Worm (Caenorhabditis elegans) whole organism, midembryonic: ENCODE data around the gene C54D10.10.

Source experiments
- T22C8.4 ChIP-seq: fragments of 200-800 bp; sonication (Bioruptor generic); IDR thresholded peaks from 2 replicates; pipeline ENCODE4 v1.3.6; 2022; ENCODE audit warnings: missing genetic modification characterization, missing compliant biosample characterization
- cog-1 ChIP-seq: sonication (generic microtip); optimal IDR thresholded peaks from 2 replicates; lab custom pipeline; 2016; ENCODE audit warnings: missing genetic modification characterization, missing compliant biosample characterization
- flt-1 ChIP-seq: fragments of 200-800 bp; sonication (Bioruptor generic); IDR thresholded peaks from 2 replicates; pipeline ENCODE4 v1.3.6; 2022; ENCODE audit warnings: missing genetic modification characterization, missing compliant biosample characterization
- klf-2 ChIP-seq: fragments of 200-800 bp; sonication (Bioruptor generic); conservative IDR thresholded peaks from 2 replicates; pipeline ENCODE4 v1.3.6; 2022; ENCODE audit warnings: missing genetic modification reagents, missing genetic modification characterization, missing compliant biosample characterization
- med-1 ChIP-seq: sonication (generic microtip); optimal IDR thresholded peaks from 2 replicates; lab custom pipeline; 2017; ENCODE audit warnings: missing genetic modification characterization, mild to moderate bottlenecking, missing compliant biosample characterization, antibody characterized with exemption, missing genetic modification reagents; ENCODE audit not compliant: insufficient read depth
- ref-1 ChIP-seq: fragments of 200-800 bp; sonication (Bioruptor generic); conservative IDR thresholded peaks from 2 replicates; pipeline ENCODE4 v1.3.6; 2022; ENCODE audit warnings: missing genetic modification reagents, missing genetic modification characterization, missing compliant biosample characterization
- tab-1 ChIP-seq: fragments of 200-800 bp; sonication (Bioruptor generic); IDR thresholded peaks from 2 replicates; pipeline ENCODE4 v1.3.6; 2022; ENCODE audit warnings: missing genetic modification characterization, missing compliant biosample characterization
- ztf-23 ChIP-seq: fragments of 200-800 bp; sonication (Bioruptor generic); IDR thresholded peaks from 2 replicates; pipeline ENCODE4 v1.3.6; 2022; ENCODE audit warnings: missing genetic modification reagents, missing genetic modification characterization, missing compliant biosample characterization
- ztf-29 ChIP-seq: fragments of 200-800 bp; sonication (Bioruptor generic); IDR thresholded peaks from 2 replicates; pipeline ENCODE4 v1.3.6; 2022; ENCODE audit warnings: missing genetic modification reagents, missing genetic modification characterization, missing compliant biosample characterization

C54D10.10 gene

ce11 chrV:12408996-12409395, 40.8 kb downstream of the C54D10.10 start:
- TF ChIP-seq ztf-29: no peak
- no peak for TF ChIP-seq klf-2
- TF ChIP-seq tab-1 (GFP tag; lab: Robert Waterston, UW): no peak
- no peak for TF ChIP-seq med-1 (GFP tag; lab: Kevin White, UChicago)
- TF ChIP-seq cog-1 (tag; lab: Kevin White, UChicago): no peak
- TF ChIP-seq flt-1 (GFP tag; lab: Robert Waterston, UW): no peak
- TF ChIP-seq ref-1: no peak
- TF ChIP-seq T22C8.4 (GFP tag; lab: Robert Waterston, UW): no peak
- TF ChIP-seq ztf-23 (GFP tag; lab: Robert Waterston, UW): no peak

- TF ChIP-seq tab-1 (GFP tag; lab: Robert Waterston, UW): no peak
- no peak for TF ChIP-seq flt-1 (GFP tag; lab: Robert Waterston, UW)
- TF ChIP-seq T22C8.4 (GFP tag; lab: Robert Waterston, UW): no peak
- TF ChIP-seq ref-1: no peak
- no peak for TF ChIP-seq klf-2
- no peak for TF ChIP-seq cog-1 (tag; lab: Kevin White, UChicago)
- no peak for TF ChIP-seq ztf-23 (GFP tag; lab: Robert Waterston, UW)
- TF ChIP-seq med-1 (GFP tag; lab: Kevin White, UChicago): no peak
- no peak for TF ChIP-seq ztf-29
Measured at ce11 chrV:12408525-12408924, 41.3 kb downstream of the C54D10.10 start, which contains the start of gene cdr-4. Gene cdr-4 (minus strand): TSS chrV:12408625.

- TF ChIP-seq ztf-29 (no peak), klf-2 (0 out of 2 replicates have a peak, but pooled peaks have one; percentile 14)
Measured at ce11 chrV:12406514-12406913, 43.3 kb downstream of the C54D10.10 start.

- no peak for TF ChIP-seq ztf-23 (GFP tag; lab: Robert Waterston, UW)
Measured at ce11 chrV:12405929-12406328, 43.9 kb downstream of the C54D10.10 start, which contains the start of gene K01D12.10. Gene K01D12.10 (plus strand): TSS chrV:12406229.

ce11 chrV:12404544-12404943, 45.3 kb downstream of the C54D10.10 start, which contains the start of gene K01D12.9:
Gene K01D12.9 (minus strand): TSS chrV:12404644.
- TF ChIP-seq T22C8.4 (GFP tag; lab: Robert Waterston, UW) (no peak), med-1 (GFP tag; lab: Kevin White, UChicago) (no peak), ztf-29 (no peak), cog-1 (tag; lab: Kevin White, UChicago) (no peak), ref-1 (no peak), flt-1 (GFP tag; lab: Robert Waterston, UW) (no peak), tab-1 (GFP tag; lab: Robert Waterston, UW) (no peak), klf-2 (no peak), ztf-23 (GFP tag; lab: Robert Waterston, UW) (no peak)

- no peak for TF ChIP-seq tab-1 (GFP tag; lab: Robert Waterston, UW)
- no peak for TF ChIP-seq ztf-23 (GFP tag; lab: Robert Waterston, UW)
- TF ChIP-seq flt-1 (GFP tag; lab: Robert Waterston, UW): no peak
- no peak for TF ChIP-seq cog-1 (tag; lab: Kevin White, UChicago)
- TF ChIP-seq klf-2: no peak
- TF ChIP-seq ref-1: no peak
- no peak for TF ChIP-seq ztf-29
- no peak for TF ChIP-seq T22C8.4 (GFP tag; lab: Robert Waterston, UW)
- no peak for TF ChIP-seq med-1 (GFP tag; lab: Kevin White, UChicago)
Measured at ce11 chrV:12402355-12402754, 47.4 kb downstream of the C54D10.10 start, which contains the start of gene K01D12.8. Gene K01D12.8 (plus strand): TSS chrV:12402655.

ce11 chrV:12401383-12401782, 48.4 kb downstream of the C54D10.10 start, which contains the start of gene K01D12.7:
Gene K01D12.7 (minus strand): TSS chrV:12401483.
- TF ChIP-seq ztf-23 (GFP tag; lab: Robert Waterston, UW): no peak
- TF ChIP-seq tab-1 (GFP tag; lab: Robert Waterston, UW): no peak
- no peak for TF ChIP-seq ztf-29
- TF ChIP-seq T22C8.4 (GFP tag; lab: Robert Waterston, UW): no peak
- TF ChIP-seq flt-1 (GFP tag; lab: Robert Waterston, UW): no peak
- no peak for TF ChIP-seq klf-2
- no peak for TF ChIP-seq ref-1

- TF ChIP-seq ztf-23 (GFP tag; lab: Robert Waterston, UW) (no peak), ref-1 (no peak), T22C8.4 (GFP tag; lab: Robert Waterston, UW) (no peak), med-1 (GFP tag; lab: Kevin White, UChicago) (no peak), tab-1 (GFP tag; lab: Robert Waterston, UW) (no peak), cog-1 (tag; lab: Kevin White, UChicago) (no peak), klf-2 (no peak), flt-1 (GFP tag; lab: Robert Waterston, UW) (no peak), ztf-29 (no peak)
Measured at ce11 chrV:12400677-12401236, 49.0 kb downstream of the C54D10.10 start, which contains the start of the genes K01D12.20 and miga-1. Gene K01D12.20 (minus strand): TSS chrV:12400814. Gene miga-1 (minus strand): TSS chrV:12400859.
